Worm (Caenorhabditis elegans): ENCODE measurements around the gene C18D11.9.
A peak's percentile ranks its signal among the peaks of the same experiment; 100 is the strongest.

Gene C18D11.9

ce11 chrIII:11795448-11795847 lies 13.5 kb upstream of the C18D11.9 start, which contains the start of gene twk-39:
twk-39 (plus strand) TSS chrIII:11795748.
- no peak for TF ChIP-seq zip-8 (tag; optimal IDR thresholded peaks at IDR 0.05)
- no peak for TF ChIP-seq mep-1 (tag; optimal IDR thresholded peaks at IDR 0.05)
- no peak for TF ChIP-seq unc-62 (GFP tag; optimal IDR thresholded peaks at IDR 0.05)
- no peak for TF ChIP-seq nhr-237 (tag; optimal IDR thresholded peaks at IDR 0.05)
- no peak for TF ChIP-seq hlh-1 (tag; optimal IDR thresholded peaks at IDR 0.05)
- no peak for TF ChIP-seq pha-4 (tag; optimal IDR thresholded peaks at IDR 0.05)
- no peak for TF ChIP-seq ceh-43 (GFP tag; optimal IDR thresholded peaks at IDR 0.05)
- no peak for TF ChIP-seq snpc-4 (tag; optimal IDR thresholded peaks at IDR 0.05)
- no peak for TF ChIP-seq nhr-12 (tag; optimal IDR thresholded peaks at IDR 0.05)
- TF ChIP-seq cnd-1 (tag; optimal IDR thresholded peaks at IDR 0.05) = no peak
- TF ChIP-seq blmp-1 (tag; optimal IDR thresholded peaks at IDR 0.05) = no peak
- TF ChIP-seq ztf-11 (tag; optimal IDR thresholded peaks at IDR 0.05) = no peak
- TF ChIP-seq lin-32 (GFP tag; optimal IDR thresholded peaks at IDR 0.05) = no peak
- no peak for TF ChIP-seq nhr-76 (tag; optimal IDR thresholded peaks at IDR 0.05)
- no peak for TF ChIP-seq unc-120 (tag; optimal IDR thresholded peaks at IDR 0.05; ENCODE audit: poor library complexity, severe bottlenecking)
- TF ChIP-seq unc-39 (tag; optimal IDR thresholded peaks at IDR 0.05) = no peak
- TF ChIP-seq sem-2 (GFP tag; optimal IDR thresholded peaks at IDR 0.05) = no peak
- TF ChIP-seq tbx-8 (GFP tag; optimal IDR thresholded peaks at IDR 0.05) = no peak
- TF ChIP-seq mab-5 (tag; optimal IDR thresholded peaks at IDR 0.05) = no peak
- TF ChIP-seq ceh-39 (tag; optimal IDR thresholded peaks at IDR 0.05) = no peak

ce11 chrIII:11806695-11807094 lies 2.2 kb upstream of the C18D11.9 start, which contains the start of gene C18D11.7:
C18D11.7 (minus strand) TSS chrIII:11806795.
- TF ChIP-seq sptf-1 (tag; optimal IDR thresholded peaks at IDR 0.05) = no peak
- no peak for TF ChIP-seq sem-2 (GFP tag; optimal IDR thresholded peaks at IDR 0.05)
- no peak for TF ChIP-seq blmp-1 (tag; optimal IDR thresholded peaks at IDR 0.05)
- no peak for TF ChIP-seq elt-1 (tag; optimal IDR thresholded peaks at IDR 0.05; ENCODE audit: borderline replicate concordance, insufficient read depth)
- TF ChIP-seq mep-1 (tag; optimal IDR thresholded peaks at IDR 0.05) = no peak
- TF ChIP-seq cnd-1 (tag; optimal IDR thresholded peaks at IDR 0.05) = no peak
- TF ChIP-seq lsy-2 (tag; optimal IDR thresholded peaks at IDR 0.05) = no peak

ce11 chrIII:11807418-11807817 lies 1.5 kb upstream of the C18D11.9 start, which contains the start of gene C18D11.10:
C18D11.10 (plus strand) TSS chrIII:11807718.
- TF ChIP-seq mls-2 (tag; optimal IDR thresholded peaks at IDR 0.05) (no peak), mab-5 (tag; optimal IDR thresholded peaks at IDR 0.05) (no peak), ceh-39 (tag; optimal IDR thresholded peaks at IDR 0.05) (no peak), bed-3 (GFP tag; optimal IDR thresholded peaks at IDR 0.05) (no peak), lin-13 (tag; optimal IDR thresholded peaks at IDR 0.05) (no peak), M03D4.4 (tag; optimal IDR thresholded peaks at IDR 0.05) (no peak), hlh-1 (tag; optimal IDR thresholded peaks at IDR 0.05) (no peak), ceh-83 (GFP tag; optimal IDR thresholded peaks at IDR 0.05) (no peak), elt-1 (tag; optimal IDR thresholded peaks at IDR 0.05; ENCODE audit: borderline replicate concordance, insufficient read depth) (no peak), snpc-4 (tag; optimal IDR thresholded peaks at IDR 0.05) (no peak), unc-39 (tag; optimal IDR thresholded peaks at IDR 0.05) (no peak), lsy-2 (tag; optimal IDR thresholded peaks at IDR 0.05) (no peak), mep-1 (tag; optimal IDR thresholded peaks at IDR 0.05) (no peak), flh-1 (GFP tag; optimal IDR thresholded peaks at IDR 0.05) (no peak), lin-32 (GFP tag; optimal IDR thresholded peaks at IDR 0.05) (no peak)

- no peak for TF ChIP-seq flh-1 (GFP tag; optimal IDR thresholded peaks at IDR 0.05)
- no peak for TF ChIP-seq lsy-2 (tag; optimal IDR thresholded peaks at IDR 0.05)
- no peak for TF ChIP-seq hlh-1 (tag; optimal IDR thresholded peaks at IDR 0.05)
- no peak for TF ChIP-seq zip-8 (tag; optimal IDR thresholded peaks at IDR 0.05)
- TF ChIP-seq pha-4 (tag; optimal IDR thresholded peaks at IDR 0.05) = no peak
- no peak for TF ChIP-seq unc-62 (GFP tag; optimal IDR thresholded peaks at IDR 0.05)
Observed at ce11 chrIII:11810447-11810846, 1.5 kb downstream of the C18D11.9 start, which contains the start of gene C18D11.6. C18D11.6 (plus strand) TSS chrIII:11810556.

ce11 chrIII:11811839-11812238 lies 2.9 kb downstream of the C18D11.9 start:
- no peak for TF ChIP-seq mep-1 (tag; optimal IDR thresholded peaks at IDR 0.05)
- peak; percentile 10 for TF ChIP-seq blmp-1 (tag; optimal IDR thresholded peaks at IDR 0.05)
- no peak for TF ChIP-seq ceh-43 (GFP tag; optimal IDR thresholded peaks at IDR 0.05)

DNA sequence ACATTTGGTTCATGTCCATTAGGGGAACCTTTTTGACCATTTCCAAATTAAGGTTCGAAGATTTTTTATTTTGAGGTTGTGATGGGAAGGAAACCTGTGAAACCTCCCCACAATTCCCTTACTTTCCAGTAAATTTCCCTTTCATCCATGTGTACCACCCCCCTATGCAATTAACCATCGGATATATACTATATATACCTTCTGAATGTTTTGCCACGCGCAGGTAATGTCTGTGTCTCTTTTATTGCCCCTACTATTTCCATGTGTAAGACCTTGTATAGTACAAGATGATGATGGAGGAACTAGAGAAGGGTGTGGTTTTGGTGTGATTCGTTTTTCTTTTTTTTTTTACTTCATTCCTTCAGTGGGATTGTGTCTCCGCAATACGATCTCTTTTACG lies 5.7 kb downstream of the C18D11.9 start:
- TF ChIP-seq zip-8 (tag; optimal IDR thresholded peaks at IDR 0.05) (no peak), blmp-1 (tag; optimal IDR thresholded peaks at IDR 0.05) (peak; percentile 58)

All from whole organism, mixed stage, embryonic.